Fruit fly (Drosophila melanogaster) whole organism, embryonic: ENCODE results near the gene CG32225.
A peak's percentile ranks its signal among the peaks of the same experiment; 100 is the strongest.

ENCODE experiments used
- Asciz ChIP-seq: fragments of 200-800 bp; sonication (Bioruptor generic); optimal IDR thresholded peaks from 2 replicates; lab custom pipeline; 2017; ENCODE audit warnings: missing biosample characterization, mild to moderate bottlenecking, missing genetic modification characterization, missing genetic modification reagents
- CG10209 ChIP-seq: fragments of 200-800 bp; sonication (Bioruptor generic); optimal IDR thresholded peaks from 3 replicates; lab custom pipeline; 2017; ENCODE audit warnings: missing biosample characterization, mild to moderate bottlenecking, missing genetic modification characterization, missing genetic modification reagents
- CG10267 ChIP-seq: fragments of 200-800 bp; sonication (Bioruptor generic); optimal IDR thresholded peaks from 2 replicates; lab custom pipeline; 2018; ENCODE audit warnings: missing biosample characterization, mild to moderate bottlenecking, missing genetic modification characterization, moderate library complexity
- CG13287 ChIP-seq: fragments of 200-800 bp; sonication (Bioruptor generic); IDR thresholded peaks from 2 replicates; pipeline ENCODE4 v1.3.6; 2022; ENCODE audit warnings: missing biosample characterization, missing genetic modification characterization; ENCODE audit not compliant: partially characterized antibody
- CG14667 ChIP-seq: fragments of 200-800 bp; sonication (Bioruptor generic); IDR thresholded peaks from 2 replicates; pipeline ENCODE4 v1.3.6; 2022; ENCODE audit warnings: missing biosample characterization, missing genetic modification characterization
- CG1603 ChIP-seq: fragments of 200-800 bp; sonication (Bioruptor generic); optimal IDR thresholded peaks from 2 replicates; lab custom pipeline; 2019; ENCODE audit warnings: missing biosample characterization, mild to moderate bottlenecking, missing genetic modification characterization, moderate library complexity
- CG16863 ChIP-seq: fragments of 200-800 bp; sonication (Bioruptor generic); optimal IDR thresholded peaks from 3 replicates; lab custom pipeline; 2016; ENCODE audit warnings: missing biosample characterization, missing genetic modification characterization
- CG17829 ChIP-seq: fragments of 200-800 bp; optimal IDR thresholded peaks from 2 replicates; lab custom pipeline; 2019; ENCODE audit warnings: missing biosample characterization, mild to moderate bottlenecking, missing genetic modification characterization, moderate library complexity
- CG18476 ChIP-seq: fragments of 200-800 bp; sonication (Bioruptor generic); optimal IDR thresholded peaks from 2 replicates; lab custom pipeline; 2016; ENCODE audit warnings: missing biosample characterization, mild to moderate bottlenecking, missing genetic modification characterization
- CG2129 ChIP-seq: fragments of 200-800 bp; sonication (Bioruptor generic); IDR thresholded peaks from 2 replicates; pipeline ENCODE4 v1.3.6; 2022; ENCODE audit warnings: missing biosample characterization, missing genetic modification characterization; ENCODE audit not compliant: partially characterized antibody
- CG2712 ChIP-seq: fragments of 200-800 bp; optimal IDR thresholded peaks from 3 replicates; lab custom pipeline; 2019; ENCODE audit warnings: missing biosample characterization, mild to moderate bottlenecking, missing genetic modification characterization, moderate library complexity
- CG30020 ChIP-seq: fragments of 200-800 bp; optimal IDR thresholded peaks from 2 replicates; lab custom pipeline; 2019; ENCODE audit warnings: missing biosample characterization, mild to moderate bottlenecking, missing genetic modification characterization, moderate library complexity
- CG3163 ChIP-seq: fragments of 200-800 bp; sonication (Bioruptor generic); optimal IDR thresholded peaks from 3 replicates; lab custom pipeline; 2016; ENCODE audit warnings: missing biosample characterization, missing genetic modification characterization
- CG3726 ChIP-seq: fragments of 200-800 bp; sonication (Bioruptor generic); IDR thresholded peaks from 3 replicates; pipeline ENCODE4, ENCODE4 v1.3.6; 2022; ENCODE audit warnings: missing biosample characterization, missing genetic modification characterization
- CG7271 ChIP-seq: fragments of 200-800 bp; sonication (Bioruptor generic); optimal IDR thresholded peaks from 2 replicates; lab custom pipeline; 2018; ENCODE audit warnings: missing biosample characterization, mild to moderate bottlenecking, missing genetic modification characterization, moderate library complexity
- CG8388 ChIP-seq: fragments of 200-800 bp; sonication (Bioruptor generic); optimal IDR thresholded peaks from 2 replicates; lab custom pipeline; 2019; ENCODE audit warnings: missing biosample characterization, mild to moderate bottlenecking, missing genetic modification characterization, moderate library complexity
- CG8924 ChIP-seq: fragments of 200-800 bp; optimal IDR thresholded peaks from 3 replicates; lab custom pipeline; 2019; ENCODE audit warnings: missing biosample characterization, mild to moderate bottlenecking, missing genetic modification characterization, moderate library complexity
- CTCF ChIP-seq: fragments of 200-800 bp; sonication (Bioruptor generic); optimal IDR thresholded peaks from 2 replicates; lab custom pipeline; 2017; ENCODE audit warnings: missing biosample characterization, mild to moderate bottlenecking, missing genetic modification characterization, moderate library complexity
- Dll ChIP-seq: fragments of 200-800 bp; sonication (Bioruptor generic); IDR thresholded peaks from 4 replicates; pipeline ENCODE4 v1.3.6; 2022; ENCODE audit warnings: missing biosample characterization, missing genetic modification characterization; ENCODE audit not compliant: partially characterized antibody
- E2f1 ChIP-seq: fragments of 200-800 bp; sonication (Bioruptor generic); IDR thresholded peaks from 2 replicates; pipeline ENCODE4 v1.3.6; 2022; ENCODE audit warnings: missing biosample characterization, missing genetic modification characterization
- E2f2 ChIP-seq: fragments of 200-800 bp; sonication (Bioruptor generic); IDR thresholded peaks from 2 replicates; pipeline ENCODE4 v1.3.6; 2022; ENCODE audit warnings: missing biosample characterization, missing genetic modification characterization
- Eip74EF ChIP-seq, 2 experiments: fragments of 200-800 bp in 1 of 2; fragments of >200 bp in 1 of 2; sonication (Bioruptor generic) in 1 of 2; optimal IDR thresholded peaks; 2 replicates each; lab custom pipeline; 2017 to 2019; ENCODE audit warnings: missing biosample characterization in 2 of 2, missing genetic modification characterization in 2 of 2, mild to moderate bottlenecking in 1 of 2, moderate library complexity in 1 of 2
- HLHmδ ChIP-seq: fragments of 200-800 bp; sonication (Bioruptor generic); optimal IDR thresholded peaks from 2 replicates; lab custom pipeline; 2018; ENCODE audit warnings: missing biosample characterization, mild to moderate bottlenecking, missing genetic modification characterization, moderate library complexity
- HmgZ ChIP-seq: fragments of 200-800 bp; sonication (Bioruptor generic); optimal IDR thresholded peaks from 2 replicates; lab custom pipeline; 2018; ENCODE audit warnings: missing biosample characterization, mild to moderate bottlenecking, missing genetic modification characterization
- MBD-R2 ChIP-seq: fragments of 200-800 bp; sonication (Bioruptor generic); IDR thresholded peaks from 2 replicates; pipeline ENCODE4 v1.3.6; 2022; ENCODE audit warnings: missing biosample characterization, missing genetic modification characterization
- MESR4 ChIP-seq: fragments of 200-800 bp; sonication (Bioruptor generic); optimal IDR thresholded peaks from 2 replicates; lab custom pipeline; 2018; ENCODE audit warnings: missing biosample characterization, mild to moderate bottlenecking, missing genetic modification characterization, moderate library complexity
- NC2α ChIP-seq: fragments of 200-800 bp; sonication (Bioruptor generic); optimal IDR thresholded peaks from 2 replicates; lab custom pipeline; 2016; ENCODE audit warnings: missing biosample characterization, missing genetic modification characterization
- Nf-YB ChIP-seq: fragments of 200-800 bp; sonication (Bioruptor generic); optimal IDR thresholded peaks from 3 replicates; lab custom pipeline; 2019; ENCODE audit warnings: missing biosample characterization, mild to moderate bottlenecking, missing genetic modification characterization, moderate library complexity
- Nf-YC ChIP-seq: fragments of 200-800 bp; optimal IDR thresholded peaks from 3 replicates; lab custom pipeline; 2019; ENCODE audit warnings: missing biosample characterization, mild to moderate bottlenecking, missing genetic modification characterization, moderate library complexity
- Opbp ChIP-seq: fragments of 200-800 bp; sonication (Bioruptor generic); IDR thresholded peaks from 3 replicates; pipeline ENCODE4 v1.3.6; 2022; ENCODE audit warnings: missing biosample characterization, missing genetic modification characterization; ENCODE audit not compliant: partially characterized antibody
- Side ChIP-seq: fragments of 200-800 bp; sonication (Bioruptor generic); optimal IDR thresholded peaks from 2 replicates; lab custom pipeline; 2016; ENCODE audit warnings: missing biosample characterization, missing genetic modification characterization
- Sry-δ ChIP-seq: fragments of 200-800 bp; sonication (Bioruptor generic); optimal IDR thresholded peaks from 2 replicates; lab custom pipeline; 2016; ENCODE audit warnings: missing biosample characterization, missing genetic modification characterization
- Vsx1 ChIP-seq: fragments of 200-800 bp; sonication (Bioruptor generic); optimal IDR thresholded peaks from 2 replicates; lab custom pipeline; 2017; ENCODE audit warnings: missing biosample characterization, mild to moderate bottlenecking, missing genetic modification characterization, missing genetic modification reagents
- btn ChIP-seq: fragments of 200-800 bp; sonication (Bioruptor generic); optimal IDR thresholded peaks from 2 replicates; lab custom pipeline; 2016; ENCODE audit warnings: missing biosample characterization, missing genetic modification characterization
- ewg ChIP-seq: fragments of 200-800 bp; sonication (Bioruptor generic); optimal IDR thresholded peaks from 3 replicates; lab custom pipeline; 2017; ENCODE audit warnings: mild to moderate bottlenecking, missing biosample characterization, missing genetic modification reagents, missing genetic modification characterization
- gfzf ChIP-seq: fragments of 200-800 bp; sonication (Bioruptor generic); optimal IDR thresholded peaks from 2 replicates; lab custom pipeline; 2016; ENCODE audit warnings: missing biosample characterization, mild to moderate bottlenecking, missing genetic modification characterization, moderate library complexity
- ind ChIP-seq: fragments of 200-800 bp; sonication (Bioruptor generic); optimal IDR thresholded peaks from 3 replicates; lab custom pipeline; 2016; ENCODE audit warnings: missing biosample characterization, missing genetic modification characterization
- lola ChIP-seq, 3 experiments: fragments of >200 bp in 2 of 3; fragments of 200-800 bp in 1 of 3; sonication (Bioruptor generic) in 1 of 3; optimal IDR thresholded peaks; 2 replicates each; lab custom pipeline; 2017 to 2019; ENCODE audit warnings: missing biosample characterization in 3 of 3, missing genetic modification characterization in 3 of 3, mild to moderate bottlenecking in 1 of 3, moderate library complexity in 1 of 3
- nerfin-1 ChIP-seq: fragments of 200-800 bp; sonication (Bioruptor generic); optimal IDR thresholded peaks from 3 replicates; lab custom pipeline; 2019; ENCODE audit warnings: missing biosample characterization, mild to moderate bottlenecking, missing genetic modification characterization, moderate library complexity
- nerfin-2 ChIP-seq: fragments of 200-800 bp; sonication (Bioruptor generic); IDR thresholded peaks from 2 replicates; pipeline ENCODE4 v1.3.6; 2022; ENCODE audit warnings: missing biosample characterization, missing genetic modification characterization; ENCODE audit not compliant: partially characterized antibody
- nmo ChIP-seq: fragments of 200-800 bp; sonication (Bioruptor generic); optimal IDR thresholded peaks from 2 replicates; lab custom pipeline; 2018; ENCODE audit warnings: missing biosample characterization, mild to moderate bottlenecking, missing genetic modification characterization, moderate library complexity
- pan ChIP-seq, 4 experiments: fragments of >200 bp in 3 of 4; fragments of 200-800 bp in 1 of 4; sonication (Bioruptor generic) in 1 of 4; optimal IDR thresholded peaks in 3 of 4; IDR thresholded peaks in 1 of 4; 2 replicates each; pipeline versions ENCODE4 v1.3.6 to Lab custom; 2017 to 2022; ENCODE audit warnings: missing biosample characterization in 2 of 4, missing genetic modification characterization in 2 of 4, mixed read lengths in 1 of 4
- phol ChIP-seq: fragments of 200-800 bp; sonication (Bioruptor generic); optimal IDR thresholded peaks from 3 replicates; lab custom pipeline; 2018; ENCODE audit warnings: missing biosample characterization, mild to moderate bottlenecking, missing genetic modification characterization, moderate library complexity
- repo ChIP-seq: fragments of 200-800 bp; sonication (Bioruptor generic); optimal IDR thresholded peaks from 2 replicates; lab custom pipeline; 2016; ENCODE audit warnings: missing biosample characterization, missing genetic modification characterization
- sob ChIP-seq: fragments of 200-800 bp; sonication (Bioruptor generic); IDR thresholded peaks from 2 replicates; pipeline ENCODE4 v1.3.6; 2022; ENCODE audit warnings: missing biosample characterization, missing genetic modification characterization
- stwl ChIP-seq: fragments of 200-800 bp; sonication (Bioruptor generic); optimal IDR thresholded peaks from 3 replicates; lab custom pipeline; 2018; ENCODE audit warnings: missing biosample characterization, mild to moderate bottlenecking, missing genetic modification characterization, moderate library complexity
- tio ChIP-seq: fragments of 200-800 bp; sonication (Bioruptor generic); optimal IDR thresholded peaks from 2 replicates; lab custom pipeline; 2017; ENCODE audit warnings: missing biosample characterization, missing genetic modification characterization, inconsistent platforms
- vnd ChIP-seq: fragments of 200-800 bp; sonication (Bioruptor generic); IDR thresholded peaks from 3 replicates; pipeline ENCODE4 v1.3.6; 2022; ENCODE audit warnings: missing biosample characterization, missing genetic modification characterization; ENCODE audit not compliant: partially characterized antibody
- zfh2 ChIP-seq: fragments of 200-800 bp; sonication (Bioruptor generic); optimal IDR thresholded peaks from 2 replicates; lab custom pipeline; 2016; ENCODE audit warnings: missing biosample characterization, missing genetic modification characterization

Gene CG32225

dm6 chr3L:20296797-20297196 is 9.3 kb downstream of the CG32225 start, which contains the start of gene FRG1 (continued):
- peak; percentile 68 for TF ChIP-seq E2f2 (GFP tag; lab: Robert Waterston, UW)
- TF ChIP-seq nmo (GFP tag; lab: Kevin White, UChicago), result peak; percentile 9
- no peak for TF ChIP-seq sob (GFP tag; lab: Robert Waterston, UW)
- TF ChIP-seq pan (optimal IDR thresholded peaks at IDR 0.05; lab: Kevin White, UChicago), result no peak
- TF ChIP-seq pan (GFP tag; optimal IDR thresholded peaks at IDR 0.05 in 1 of 2, IDR thresholded peaks at IDR 0.05 in 1 of 2), result no peak
- peak; percentile 23 for TF ChIP-seq CG10267 (tag; lab: Kevin White, UChicago)
- TF ChIP-seq btn (GFP tag; lab: Kevin White, UChicago), result no peak
- peak; percentile 70 for TF ChIP-seq nerfin-2 (GFP tag; lab: Robert Waterston, UW)
- TF ChIP-seq gfzf (GFP tag; lab: Kevin White, UChicago), result peak; percentile 49
- peak; percentile 48 for TF ChIP-seq CG30020 (tag; lab: Kevin White, UChicago)
- TF ChIP-seq Sry-δ, result peak; percentile 64
- TF ChIP-seq Side (GFP tag; lab: Kevin White, UChicago), result no peak
- TF ChIP-seq Asciz, result no peak
- peak; percentile 77; the same call in 2 of the 3 replicates for TF ChIP-seq Opbp (GFP tag; lab: Robert Waterston, UW)
- TF ChIP-seq vnd (GFP tag; lab: Robert Waterston, UW), result peak; percentile 61; the same call in 1 of the 3 replicates
- peak; percentile 1 for TF ChIP-seq CG2712
- TF ChIP-seq Dll (GFP tag; lab: Robert Waterston, UW), result peak; percentile 76
- TF ChIP-seq phol, result peak; percentile 34
- TF ChIP-seq CG1603 (tag; lab: Kevin White, UChicago), result peak; percentile 67
- no peak for TF ChIP-seq CG3163 (GFP tag; lab: Kevin White, UChicago)
- no peak for TF ChIP-seq nerfin-1 (tag; lab: Kevin White, UChicago)
- no peak for TF ChIP-seq CG3726 (GFP tag; lab: Robert Waterston, UW)
- TF ChIP-seq CG17829 (tag; lab: Kevin White, UChicago), result no peak
- TF ChIP-seq HLHmδ (GFP tag; lab: Kevin White, UChicago), result no peak
- TF ChIP-seq ewg (GFP tag; lab: Kevin White, UChicago), result no peak
- no peak for TF ChIP-seq lola (GFP tag; optimal IDR thresholded peaks at IDR 0.05; lab: Kevin White, UChicago)
- TF ChIP-seq NC2α (GFP tag; lab: Kevin White, UChicago), result no peak
- TF ChIP-seq CG16863, result no peak
- no peak for TF ChIP-seq CG7271 (tag; lab: Kevin White, UChicago)
- peak; percentile 33 for TF ChIP-seq HmgZ (tag; lab: Kevin White, UChicago)
- no peak for TF ChIP-seq ind
- no peak for TF ChIP-seq Vsx1 (GFP tag; lab: Kevin White, UChicago)
- TF ChIP-seq Nf-YC (tag; lab: Kevin White, UChicago), result no peak
- TF ChIP-seq tio (GFP tag; lab: Kevin White, UChicago), result no peak
- no peak for TF ChIP-seq repo (GFP tag; lab: Kevin White, UChicago)
- no peak for TF ChIP-seq CG8388 (GFP tag; lab: Kevin White, UChicago)
- no peak for TF ChIP-seq zfh2 (GFP tag; lab: Kevin White, UChicago)
- TF ChIP-seq CG2129 (GFP tag; lab: Robert Waterston, UW), result peak; percentile 39; the same call in 1 of the 2 replicates
- peak; percentile 49 for TF ChIP-seq MESR4 (GFP tag; lab: Kevin White, UChicago)
- no peak for TF ChIP-seq E2f1 (GFP tag; lab: Robert Waterston, UW)
- TF ChIP-seq CG10209 (GFP tag; lab: Kevin White, UChicago), result no peak
- TF ChIP-seq stwl (tag; lab: Kevin White, UChicago), result peak; percentile 84
- peak; percentile 38 for TF ChIP-seq CTCF (GFP tag; lab: Kevin White, UChicago)
- TF ChIP-seq Nf-YB (GFP tag; lab: Kevin White, UChicago), result no peak
- peak; percentile 73 for TF ChIP-seq MBD-R2 (GFP tag; lab: Robert Waterston, UW)
- peak; percentile 87 for TF ChIP-seq CG13287
- peak; percentile 35 for TF ChIP-seq CG8924 (tag; lab: Kevin White, UChicago)
- TF ChIP-seq Eip74EF (GFP tag; optimal IDR thresholded peaks at IDR 0.05; lab: Kevin White, UChicago), result no peak
- TF ChIP-seq CG14667 (GFP tag; lab: Robert Waterston, UW), result no peak
- TF ChIP-seq CG18476 (GFP tag; lab: Kevin White, UChicago), result no peak
